Fruit fly (Drosophila melanogaster): ENCODE results near the gene CG31715.
A peak's percentile ranks its signal among the peaks of the same experiment; 100 is the strongest.

The CG31715 gene

DNA sequence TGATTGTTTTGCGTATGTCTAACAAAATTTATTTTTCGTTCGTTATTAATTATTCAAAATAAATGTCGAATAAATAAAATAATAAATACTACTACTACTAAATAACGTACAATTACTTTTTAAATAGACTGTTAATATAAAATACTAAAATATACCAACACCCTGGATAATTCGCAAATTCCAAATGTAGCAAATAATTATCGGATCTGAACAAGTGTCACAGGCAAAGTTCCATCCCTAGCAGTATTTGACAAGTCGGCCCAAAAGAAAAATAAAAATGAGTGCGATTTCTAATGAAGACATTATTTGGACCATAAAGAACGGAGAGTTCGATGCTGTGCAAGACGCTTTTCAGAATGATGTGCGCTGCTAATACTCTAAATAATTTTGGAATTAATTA is at the start of gene CG31715:
TSS of gene CG31715 (plus strand) at position 212 of the 400 bp plus-strand sequence.
- peak in 1 of 2 experiments; percentile 48 for TF ChIP-seq foxo (GFP tag; optimal IDR thresholded peaks at IDR 0.05)
- TF ChIP-seq h (GFP tag; optimal IDR thresholded peaks at IDR 0.05): peak; percentile 20
- TF ChIP-seq woc (GFP tag; optimal IDR thresholded peaks at IDR 0.05): peak; percentile 35
- TF ChIP-seq psq (GFP tag; optimal IDR thresholded peaks at IDR 0.05): peak; percentile 13
- peak; percentile 64 for TF ChIP-seq rgr (GFP tag; optimal IDR thresholded peaks at IDR 0.05)
- TF ChIP-seq brk (GFP tag; optimal IDR thresholded peaks at IDR 0.05): peak; percentile 60
- TF ChIP-seq Hr83 (GFP tag; optimal IDR thresholded peaks at IDR 0.05; ENCODE audit: poor library complexity, severe bottlenecking): peak; percentile 32
- no peak for TF ChIP-seq Myc (optimal IDR thresholded peaks at IDR 0.05)
- TF ChIP-seq dsf (GFP tag; optimal IDR thresholded peaks at IDR 0.05; ENCODE audit: borderline replicate concordance): peak; percentile 9
- TF ChIP-seq CG32264 (GFP tag; optimal IDR thresholded peaks at IDR 0.05): no peak
- TF ChIP-seq Hnf4 (GFP tag; optimal IDR thresholded peaks at IDR 0.05): peak; percentile 21
- TF ChIP-seq br (GFP tag; optimal IDR thresholded peaks at IDR 0.05): no peak
- peak; percentile 6 for TF ChIP-seq HLH106 (tag; optimal IDR thresholded peaks at IDR 0.05)
- peak; percentile 9 for TF ChIP-seq ey (GFP tag; optimal IDR thresholded peaks at IDR 0.05)
- no peak for TF ChIP-seq Mio (GFP tag; optimal IDR thresholded peaks at IDR 0.05)

- TF ChIP-seq Hnf4 (GFP tag; optimal IDR thresholded peaks at IDR 0.05): no peak
- TF ChIP-seq br (GFP tag; optimal IDR thresholded peaks at IDR 0.05): no peak
- no peak for TF ChIP-seq Rel (GFP tag; optimal IDR thresholded peaks at IDR 0.05)
- TF ChIP-seq Rel (tag; optimal IDR thresholded peaks at IDR 0.05): no peak
- TF ChIP-seq Dfd (GFP tag; optimal IDR thresholded peaks at IDR 0.05): no peak
- TF ChIP-seq foxo (GFP tag; optimal IDR thresholded peaks at IDR 0.05): no peak
- TF ChIP-seq Hr78 (GFP tag; optimal IDR thresholded peaks at IDR 0.05): no peak
- TF ChIP-seq dmrt93B (GFP tag; optimal IDR thresholded peaks at IDR 0.05): no peak
- TF ChIP-seq lola (GFP tag; optimal IDR thresholded peaks at IDR 0.05): no peak
- no peak for TF ChIP-seq Vsx2 (GFP tag; optimal IDR thresholded peaks at IDR 0.05; ENCODE audit: partially characterized antibody)
- TF ChIP-seq Abd-B (GFP tag; optimal IDR thresholded peaks at IDR 0.05): no peak
- no peak for TF ChIP-seq dsf (GFP tag; optimal IDR thresholded peaks at IDR 0.05; ENCODE audit: borderline replicate concordance)
- TF ChIP-seq CrebA (GFP tag; optimal IDR thresholded peaks at IDR 0.05; ENCODE audit: borderline replicate concordance): no peak
- TF ChIP-seq Hr83 (GFP tag; optimal IDR thresholded peaks at IDR 0.05; ENCODE audit: poor library complexity, severe bottlenecking): peak; percentile 70
- TF ChIP-seq Sp1 (GFP tag; optimal IDR thresholded peaks at IDR 0.05): no peak
- no peak for TF ChIP-seq sage (GFP tag; optimal IDR thresholded peaks at IDR 0.05)
- no peak for TF ChIP-seq ey (GFP tag; optimal IDR thresholded peaks at IDR 0.05)
- TF ChIP-seq fru (GFP tag; optimal IDR thresholded peaks at IDR 0.05): no peak
- no peak for TF ChIP-seq brk (GFP tag; optimal IDR thresholded peaks at IDR 0.05)
- TF ChIP-seq Myc (optimal IDR thresholded peaks at IDR 0.05): no peak
- no peak for TF ChIP-seq N (GFP tag; optimal IDR thresholded peaks at IDR 0.05)
- TF ChIP-seq CG9705 (GFP tag; optimal IDR thresholded peaks at IDR 0.05): peak; percentile 32
- TF ChIP-seq OdsH (GFP tag; optimal IDR thresholded peaks at IDR 0.05): peak; percentile 37
- TF ChIP-seq Dif (GFP tag; optimal IDR thresholded peaks at IDR 0.05; ENCODE audit: partially characterized antibody): no peak
- no peak for TF ChIP-seq jim (GFP tag; optimal IDR thresholded peaks at IDR 0.05)
- peak; percentile 36 for TF ChIP-seq CG32264 (GFP tag; optimal IDR thresholded peaks at IDR 0.05)
- no peak for TF ChIP-seq Mio (GFP tag; optimal IDR thresholded peaks at IDR 0.05)
- no peak for TF ChIP-seq pan (optimal IDR thresholded peaks at IDR 0.05)
- TF ChIP-seq psq (GFP tag; optimal IDR thresholded peaks at IDR 0.05): no peak
- TF ChIP-seq h (GFP tag; optimal IDR thresholded peaks at IDR 0.05): no peak
- TF ChIP-seq rgr (GFP tag; optimal IDR thresholded peaks at IDR 0.05): no peak
- TF ChIP-seq woc (GFP tag; optimal IDR thresholded peaks at IDR 0.05): no peak
- TF ChIP-seq usp (GFP tag; optimal IDR thresholded peaks at IDR 0.05): no peak
- no peak for TF ChIP-seq dl (GFP tag; optimal IDR thresholded peaks at IDR 0.05; ENCODE audit: insufficient read depth in 1 of 2, partially characterized antibody in 2 of 2)
- no peak for TF ChIP-seq GATAd (GFP tag; optimal IDR thresholded peaks at IDR 0.05)
- TF ChIP-seq Jra (GFP tag; optimal IDR thresholded peaks at IDR 0.05): no peak
- peak; percentile 44 for TF ChIP-seq sv (GFP tag; optimal IDR thresholded peaks at IDR 0.05)
Measured at dm6 chr2L:10292066-10292560, 49.3 kb upstream of the CG31715 start, which contains the start of gene Ufd4. TSS of gene Ufd4 (minus strand) at chr2L:10292365.

Measured in whole organism, wandering third instar larva.